Fruit fly (Drosophila melanogaster): ENCODE results near the gene CG32762.

DNA sequence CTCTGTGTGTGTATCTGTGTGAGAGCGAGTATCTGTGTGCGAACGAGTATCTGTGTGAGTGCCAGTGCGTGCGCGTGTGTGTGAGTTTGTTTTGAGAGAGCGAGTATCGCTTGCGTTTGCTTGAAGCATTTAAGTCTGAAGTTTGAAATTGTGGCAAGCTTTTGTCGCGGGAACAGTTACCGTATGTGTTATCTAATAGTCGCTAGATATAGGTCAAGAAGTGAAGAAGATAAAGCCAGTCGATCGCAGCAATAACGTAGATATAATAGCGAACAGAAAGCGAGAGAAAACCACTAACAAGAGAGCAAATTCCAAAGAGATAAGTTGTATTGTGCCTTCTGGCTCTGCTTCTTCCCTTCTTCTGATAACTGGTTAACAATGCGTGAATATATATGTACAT lies 17.2 kb upstream of the CG32762 start:
- no peak for TF ChIP-seq CG7271 (tag; optimal IDR thresholded peaks at IDR 0.05)
- TF ChIP-seq CG12744 (GFP tag; optimal IDR thresholded peaks at IDR 0.05): no peak
- TF ChIP-seq da (GFP tag; optimal IDR thresholded peaks at IDR 0.05): no peak
- no peak for TF ChIP-seq sr (GFP tag; IDR thresholded peaks at IDR 0.05)
- no peak; the same call in 2 of the 3 replicates for TF ChIP-seq ci (GFP tag; IDR thresholded peaks at IDR 0.05)
- TF ChIP-seq CG13296 (GFP tag; optimal IDR thresholded peaks at IDR 0.05): no peak
- no peak for TF ChIP-seq Hand (GFP tag; optimal IDR thresholded peaks at IDR 0.05)
- no peak for TF ChIP-seq schlank (tag; optimal IDR thresholded peaks at IDR 0.05)
